Worm (Caenorhabditis elegans) whole organism, L3 larva: ENCODE results near the gene faxc-2.

ENCODE experiments used
- ama-1 ChIP-seq: fragments of 150-350 bp; optimal IDR thresholded peaks from 2 replicates; lab custom pipeline; 2018
- fkh-2 ChIP-seq: fragments of 150-350 bp; optimal IDR thresholded peaks from 2 replicates; lab custom pipeline; 2014; ENCODE audit warnings: missing biosample characterization, missing genetic modification reagents, missing genetic modification characterization
- skn-1 ChIP-seq: fragments of 150-350 bp; optimal IDR thresholded peaks from 2 replicates; lab custom pipeline; 2014; ENCODE audit warnings: missing biosample characterization, missing genetic modification characterization

ce11 chrII:13316630-13317029 lies 7.5 kb downstream of the faxc-2 start:
- no peak for TF ChIP-seq skn-1
- TF ChIP-seq ama-1 (lab: Kevin White, UChicago), result no peak
- TF ChIP-seq fkh-2 (tag; lab: Kevin White, UChicago), result no peak
